Fruit fly (Drosophila melanogaster): ENCODE data around the gene CG8945.
A peak's percentile ranks its signal among the peaks of the same experiment; 100 is the strongest.

The CG8945 gene

DNA sequence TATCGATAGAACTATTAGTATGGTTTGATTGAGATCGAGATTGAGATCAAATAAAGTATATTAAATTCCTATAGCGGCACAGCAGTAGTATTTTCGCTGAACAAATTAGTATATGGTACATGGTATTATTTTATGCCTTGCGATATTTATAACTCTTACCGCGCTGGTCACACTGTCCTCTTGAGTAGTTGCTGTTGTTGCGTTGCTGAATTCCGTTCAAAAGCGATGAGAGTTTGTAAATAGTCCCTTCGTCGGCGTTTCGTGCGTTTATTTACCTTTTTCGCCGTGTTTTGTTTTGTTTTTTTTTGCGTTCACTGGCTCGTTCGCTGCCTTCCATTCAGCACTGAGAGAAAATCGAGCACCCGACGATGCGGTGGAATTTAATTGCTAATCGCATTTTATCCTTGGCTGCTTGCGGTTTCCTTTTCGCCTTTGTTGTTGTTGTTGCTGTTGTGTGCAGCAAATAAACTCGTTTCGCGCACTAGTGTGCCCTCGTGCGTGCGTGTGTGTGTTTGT, 20.0 kb upstream of the CG8945 start, which contains the start of gene CG5004 (continued):
- TF ChIP-seq CG17829 (tag; optimal IDR thresholded peaks at IDR 0.05) = no peak
- no peak for TF ChIP-seq Max (GFP tag; optimal IDR thresholded peaks at IDR 0.05)
- TF ChIP-seq Opbp (GFP tag; IDR thresholded peaks at IDR 0.05; ENCODE audit: partially characterized antibody) = peak; percentile 59; the same call in 2 of the 3 replicates
- no peak for TF ChIP-seq H2.0 (GFP tag; IDR thresholded peaks at IDR 0.05)
- TF ChIP-seq amos (GFP tag; IDR thresholded peaks at IDR 0.05; ENCODE audit: partially characterized antibody) = peak; percentile 60
- peak; percentile 39 for TF ChIP-seq nau (GFP tag; optimal IDR thresholded peaks at IDR 0.05)
- TF ChIP-seq Trl (optimal IDR thresholded peaks at IDR 0.05) = no peak
- TF ChIP-seq Trl (GFP tag; optimal IDR thresholded peaks at IDR 0.05) = no peak
- TF ChIP-seq slp2 (GFP tag; optimal IDR thresholded peaks at IDR 0.05) = no peak
- TF ChIP-seq Optix (GFP tag; IDR thresholded peaks at IDR 0.05) = no peak
- TF ChIP-seq CG15011 (GFP tag; optimal IDR thresholded peaks at IDR 0.05) = no peak
- TF ChIP-seq CG30431 (GFP tag; optimal IDR thresholded peaks at IDR 0.05) = no peak
- no peak for TF ChIP-seq CG7357 (GFP tag; IDR thresholded peaks at IDR 0.05)
- TF ChIP-seq sens (GFP tag) = peak; percentile 75
- TF ChIP-seq Dfd (GFP tag; optimal IDR thresholded peaks at IDR 0.05) = no peak
- TF ChIP-seq CG10979 (tag; optimal IDR thresholded peaks at IDR 0.05) = no peak
- TF ChIP-seq CG10565 (GFP tag; optimal IDR thresholded peaks at IDR 0.05) = no peak
- no peak for TF ChIP-seq pb (GFP tag; optimal IDR thresholded peaks at IDR 0.05)
- no peak for TF ChIP-seq CG9817 (tag; optimal IDR thresholded peaks at IDR 0.05)
- peak; percentile 56 for TF ChIP-seq E2f2 (GFP tag; IDR thresholded peaks at IDR 0.05)
- no peak for TF ChIP-seq otp (GFP tag; IDR thresholded peaks at IDR 0.05)
- no peak for TF ChIP-seq eve (GFP tag; optimal IDR thresholded peaks at IDR 0.05)
- no peak for TF ChIP-seq Dip2 (GFP tag; IDR thresholded peaks at IDR 0.05)
- no peak for TF ChIP-seq CG18262 (tag; optimal IDR thresholded peaks at IDR 0.05)
- TF ChIP-seq peb (GFP tag; IDR thresholded peaks at IDR 0.05) = no peak
- no peak for TF ChIP-seq tio (GFP tag; optimal IDR thresholded peaks at IDR 0.05)
- no peak for TF ChIP-seq Ada2b (GFP tag; IDR thresholded peaks at IDR 0.05)
- TF ChIP-seq CG5180 (GFP tag; optimal IDR thresholded peaks at IDR 0.05) = no peak
- no peak for TF ChIP-seq Bteb2 (GFP tag; optimal IDR thresholded peaks at IDR 0.05)
- no peak for TF ChIP-seq Hand (GFP tag; optimal IDR thresholded peaks at IDR 0.05)
- TF ChIP-seq CG2120 (GFP tag; optimal IDR thresholded peaks at IDR 0.05) = no peak
- TF ChIP-seq TFAM (GFP tag; optimal IDR thresholded peaks at IDR 0.05) = no peak
- TF ChIP-seq crp (GFP tag; optimal IDR thresholded peaks at IDR 0.05) = no peak
- TF ChIP-seq bab2 (GFP tag; optimal IDR thresholded peaks at IDR 0.05) = no peak
- no peak for TF ChIP-seq CG6654 (GFP tag; optimal IDR thresholded peaks at IDR 0.05)
- no peak for TF ChIP-seq CG11398 (GFP tag; optimal IDR thresholded peaks at IDR 0.05)
- no peak for TF ChIP-seq CG7372 (GFP tag; IDR thresholded peaks at IDR 0.05)
- TF ChIP-seq HLH54F (GFP tag; optimal IDR thresholded peaks at IDR 0.05) = no peak
- peak; percentile 38 for TF ChIP-seq CG8290 (GFP tag; optimal IDR thresholded peaks at IDR 0.05)
- TF ChIP-seq CG8290 (tag; optimal IDR thresholded peaks at IDR 0.05) = peak in 1 of 2 experiments; percentile 64
- TF ChIP-seq D19A (tag; optimal IDR thresholded peaks at IDR 0.05) = no peak
- TF ChIP-seq sc (optimal IDR thresholded peaks at IDR 0.05) = no peak
- no peak for TF ChIP-seq sc (GFP tag; optimal IDR thresholded peaks at IDR 0.05)
- TF ChIP-seq CG13296 (GFP tag; optimal IDR thresholded peaks at IDR 0.05) = peak; percentile 10
- TF ChIP-seq HLH3B (GFP tag; IDR thresholded peaks at IDR 0.05) = no peak
- no peak for TF ChIP-seq CG1792 (GFP tag; optimal IDR thresholded peaks at IDR 0.05)
- TF ChIP-seq CG17568 (GFP tag; optimal IDR thresholded peaks at IDR 0.05) = peak; percentile 52
- no peak for TF ChIP-seq Taf1 (GFP tag; IDR thresholded peaks at IDR 0.05)
- TF ChIP-seq B-H2 (GFP tag; optimal IDR thresholded peaks at IDR 0.05) = no peak
- no peak for TF ChIP-seq ara (GFP tag; IDR thresholded peaks at IDR 0.05)
- TF ChIP-seq CHES-1-like (GFP tag; optimal IDR thresholded peaks at IDR 0.05) = peak; percentile 49
- TF ChIP-seq CG12155 (GFP tag; optimal IDR thresholded peaks at IDR 0.05) = no peak
- no peak for TF ChIP-seq CG3838 (GFP tag; optimal IDR thresholded peaks at IDR 0.05)
